Fruit fly (Drosophila melanogaster) Kc167 (cell line): ENCODE measurements around the gene CG11131.

Experiments
- Myc ChIP-seq: fragments of >200 bp; optimal IDR thresholded peaks from 2 replicates; lab custom pipeline; 2017; ENCODE audit warnings: missing external identifiers
- Sin3A ChIP-seq: fragments of >200 bp; optimal IDR thresholded peaks from 2 replicates; lab custom pipeline; 2018; ENCODE audit warnings: missing external identifiers
- h ChIP-seq: fragments of >200 bp; optimal IDR thresholded peaks from 3 replicates; lab custom pipeline; 2018; ENCODE audit warnings: missing external identifiers
- insv ChIP-seq: fragments of >200 bp; optimal IDR thresholded peaks from 3 replicates; lab custom pipeline; 2018; ENCODE audit warnings: missing external identifiers
- psq ChIP-seq: fragments of >200 bp; optimal IDR thresholded peaks from 2 replicates; lab custom pipeline; 2017; ENCODE audit warnings: missing external identifiers
- ttk ChIP-seq: sonication (Bioruptor generic); optimal IDR thresholded peaks from 2 replicates; lab custom pipeline; 2017; ENCODE audit warnings: missing external identifiers

dm6 chr3L:22879344-22879723 lies 19.2 kb upstream of the CG11131 start:
- TF ChIP-seq psq (lab: Kevin White, UChicago) (no peak), insv (no peak), h (lab: Kevin White, UChicago) (no peak), ttk (no peak), Myc (lab: Kevin White, UChicago) (no peak), Sin3A (lab: Kevin White, UChicago) (no peak)
